Worm (Caenorhabditis elegans): Measurements from ENCODE around the gene E01G4.3.

DNA sequence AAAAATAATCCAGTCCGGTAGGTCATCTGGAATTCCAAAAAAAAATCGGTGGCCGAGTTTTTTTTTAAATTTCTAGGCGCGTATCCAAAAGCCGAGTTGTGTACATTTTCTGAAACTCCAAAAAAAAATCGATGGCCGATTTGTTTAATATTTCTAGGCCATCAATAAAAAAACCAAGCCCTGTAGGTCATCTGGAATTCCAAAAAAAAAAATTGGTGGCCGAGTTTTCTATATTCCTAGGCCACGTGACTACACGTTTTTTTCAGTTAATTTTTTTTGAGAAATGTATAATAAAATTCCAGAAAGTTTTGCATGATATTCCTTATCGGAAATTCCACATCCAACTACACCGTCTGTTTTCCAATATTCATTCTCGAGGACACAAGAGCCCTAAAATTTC is 48.2 kb upstream of the E01G4.3 start, which contains the start of gene sre-45:
- TF ChIP-seq attf-4 (tag; optimal IDR thresholded peaks at IDR 0.05) (no peak), ceh-82 (tag; optimal IDR thresholded peaks at IDR 0.05) (no peak), tag-97 (GFP tag; IDR thresholded peaks at IDR 0.05) (no peak), saeg-2 (GFP tag; IDR thresholded peaks at IDR 0.05) (no peak), nhr-11 (tag; optimal IDR thresholded peaks at IDR 0.05) (no peak), lin-13 (GFP tag; optimal IDR thresholded peaks at IDR 0.05) (no peak)
